Worm (Caenorhabditis elegans): ENCODE measurements around the gene Y97E10AR.4.

Y97E10AR.4 gene

ce11 chrV:8010103-8010502 is at the start of gene Y97E10AR.4:
Gene Y97E10AR.4, minus strand, starts transcription at chrV:8010233.
- TF ChIP-seq fos-1 (tag; optimal IDR thresholded peaks at IDR 0.05) (no peak), nfya-1 (tag; optimal IDR thresholded peaks at IDR 0.05; ENCODE audit: insufficient read depth) (no peak), ceh-82 (tag; optimal IDR thresholded peaks at IDR 0.05) (no peak), lin-39 (tag; optimal IDR thresholded peaks at IDR 0.05) (no peak), nhr-237 (tag; optimal IDR thresholded peaks at IDR 0.05) (no peak), egl-27 (tag; optimal IDR thresholded peaks at IDR 0.05) (no peak), nhr-11 (tag; optimal IDR thresholded peaks at IDR 0.05) (no peak), nhr-76 (tag; optimal IDR thresholded peaks at IDR 0.05) (no peak), nhr-43 (tag; optimal IDR thresholded peaks at IDR 0.05; ENCODE audit: poor library complexity, severe bottlenecking) (no peak), nhr-28 (tag; optimal IDR thresholded peaks at IDR 0.05) (no peak), elt-1 (tag; optimal IDR thresholded peaks at IDR 0.05) (no peak), daf-12 (tag; optimal IDR thresholded peaks at IDR 0.05) (no peak)

- TF ChIP-seq elt-2 (tag; optimal IDR thresholded peaks at IDR 0.05) (no peak), sea-2 (GFP tag; optimal IDR thresholded peaks at IDR 0.05) (no peak), nhr-67 (tag; optimal IDR thresholded peaks at IDR 0.05) (no peak), aly-2 (tag; optimal IDR thresholded peaks at IDR 0.05) (no peak), unc-62 (GFP tag; optimal IDR thresholded peaks at IDR 0.05) (no peak), nhr-237 (tag; optimal IDR thresholded peaks at IDR 0.05) (no peak), mml-1 (tag; optimal IDR thresholded peaks at IDR 0.05) (no peak), ceh-82 (tag; optimal IDR thresholded peaks at IDR 0.05) (no peak), ztf-4 (tag; optimal IDR thresholded peaks at IDR 0.05) (no peak)
These were observed 48.3 kb upstream of the Y97E10AR.4 start, which contains the start of gene str-138 for ce11 chrV:8058359-8058758. Gene str-138, plus strand, starts transcription at chrV:8058659.

- no peak for TF ChIP-seq nfya-1 (tag; optimal IDR thresholded peaks at IDR 0.05; ENCODE audit: insufficient read depth)
- no peak for TF ChIP-seq lin-39 (tag; optimal IDR thresholded peaks at IDR 0.05)
- no peak for TF ChIP-seq ZK546.5 (tag; optimal IDR thresholded peaks at IDR 0.05)
- TF ChIP-seq hmg-11 (tag; optimal IDR thresholded peaks at IDR 0.05), result no peak
These were observed 45.1 kb upstream of the Y97E10AR.4 start for ce11 chrV:8055170-8055569.

- TF ChIP-seq egl-27 (tag; optimal IDR thresholded peaks at IDR 0.05) (no peak), ama-1 (optimal IDR thresholded peaks at IDR 0.05) (no peak), elt-3 (tag; optimal IDR thresholded peaks at IDR 0.05) (no peak)
These were observed 44.1 kb upstream of the Y97E10AR.4 start, which contains the start of gene ZC513.2 for ce11 chrV:8054130-8054529. Gene ZC513.2, plus strand, starts transcription at chrV:8054430.

ce11 chrV:8051851-8052250 is 41.8 kb upstream of the Y97E10AR.4 start, which contains the start of gene sth-1:
Gene sth-1, plus strand, starts transcription at chrV:8052151.
- TF ChIP-seq elt-3 (tag; optimal IDR thresholded peaks at IDR 0.05), result no peak

ce11 chrV:8050811-8051210 is 40.8 kb upstream of the Y97E10AR.4 start, which contains the start of gene col-43:
Gene col-43, minus strand, starts transcription at chrV:8050911.
- no peak for TF ChIP-seq ceh-9 (tag; optimal IDR thresholded peaks at IDR 0.05)
- TF ChIP-seq ceh-82 (tag; optimal IDR thresholded peaks at IDR 0.05), result no peak
- no peak for TF ChIP-seq unc-39 (tag; optimal IDR thresholded peaks at IDR 0.05)
- no peak for TF ChIP-seq egl-27 (tag; optimal IDR thresholded peaks at IDR 0.05)
- TF ChIP-seq nfya-1 (tag; optimal IDR thresholded peaks at IDR 0.05; ENCODE audit: insufficient read depth), result no peak
- no peak for TF ChIP-seq ceh-28 (tag; optimal IDR thresholded peaks at IDR 0.05)
- TF ChIP-seq skn-1 (tag; optimal IDR thresholded peaks at IDR 0.05), result no peak
- TF ChIP-seq sea-2 (GFP tag; optimal IDR thresholded peaks at IDR 0.05), result no peak
- TF ChIP-seq jun-1 (tag; optimal IDR thresholded peaks at IDR 0.05), result no peak
- TF ChIP-seq nhr-25 (tag; optimal IDR thresholded peaks at IDR 0.05), result no peak

- TF ChIP-seq nhr-12 (tag; optimal IDR thresholded peaks at IDR 0.05) (no peak), aly-2 (tag; optimal IDR thresholded peaks at IDR 0.05) (no peak), elt-3 (tag; optimal IDR thresholded peaks at IDR 0.05) (no peak), ztf-11 (tag; optimal IDR thresholded peaks at IDR 0.05) (no peak), nfya-1 (tag; optimal IDR thresholded peaks at IDR 0.05; ENCODE audit: insufficient read depth) (no peak)
These were observed 40.1 kb upstream of the Y97E10AR.4 start for ce11 chrV:8050059-8050677.

Measured in whole organism, L3 larva.